Worm (Caenorhabditis elegans) whole organism, L4/young adult: ENCODE results near the gene T05C12.15.

Experiments used
- W03F9.2 ChIP-seq: fragments of 150-350 bp; optimal IDR thresholded peaks from 2 replicates; lab custom pipeline; 2014; ENCODE audit warnings: missing biosample characterization, missing genetic modification characterization
- dao-5 ChIP-seq: sonication (generic microtip); optimal IDR thresholded peaks from 2 replicates; lab custom pipeline; 2016; ENCODE audit warnings: missing genotype, missing genetic modification characterization, moderate library complexity, missing compliant biosample characterization
- him-1 ChIP-seq: sonication (generic microtip); optimal IDR thresholded peaks from 2 replicates; lab custom pipeline; 2016; ENCODE audit warnings: missing genotype, missing genetic modification reagents, missing genetic modification characterization, missing compliant biosample characterization

- TF ChIP-seq him-1 (tag; lab: Kevin White, UChicago) (no peak), W03F9.2 (tag; lab: Kevin White, UChicago) (no peak), dao-5 (tag; lab: Kevin White, UChicago) (no peak)
Observed at ce11 chrII:8180281-8180680, 10.9 kb downstream of the T05C12.15 start, which contains the start of gene T05C12.4.
